Worm (Caenorhabditis elegans): ENCODE data around the gene glb-3.

Gene glb-3

ce11 chrV:11094698-11095097 lies 39.7 kb upstream of the glb-3 start (continued):
- TF ChIP-seq madf-5 (GFP tag; IDR thresholded peaks at IDR 0.05): no peak

- TF ChIP-seq daf-12 (tag; optimal IDR thresholded peaks at IDR 0.05) (no peak), set-16 (GFP tag; IDR thresholded peaks at IDR 0.05) (no peak), mxl-2 (GFP tag; conservative IDR thresholded peaks at IDR 0.05) (no peak), nhr-42 (GFP tag; IDR thresholded peaks at IDR 0.05) (no peak), nhr-237 (tag; optimal IDR thresholded peaks at IDR 0.05) (no peak), dmd-8 (GFP tag; IDR thresholded peaks at IDR 0.05) (no peak), spr-3 (GFP tag; optimal IDR thresholded peaks at IDR 0.05) (no peak), pqm-1 (tag; optimal IDR thresholded peaks at IDR 0.05) (no peak), vab-7 (GFP tag; IDR thresholded peaks at IDR 0.05) (no peak), unc-62 (GFP tag; optimal IDR thresholded peaks at IDR 0.05 in 1 of 2) (no peak), unc-62 (tag; optimal IDR thresholded peaks at IDR 0.05) (no peak), dpl-1 (GFP tag; optimal IDR thresholded peaks at IDR 0.05) (no peak), F26F4.8 (GFP tag; conservative IDR thresholded peaks at IDR 0.05) (no peak), ceh-20 (GFP tag; IDR thresholded peaks at IDR 0.05) (no peak), hlh-11 (tag; optimal IDR thresholded peaks at IDR 0.05) (no peak), mdt-29 (GFP tag; IDR thresholded peaks at IDR 0.05) (no peak), ceh-32 (tag; optimal IDR thresholded peaks at IDR 0.05; ENCODE audit: poor library complexity) (no peak), zag-1 (tag; optimal IDR thresholded peaks at IDR 0.05) (no peak), nhr-28 (tag; optimal IDR thresholded peaks at IDR 0.05) (no peak), unc-39 (tag; optimal IDR thresholded peaks at IDR 0.05) (no peak), ceh-44 (GFP tag; IDR thresholded peaks at IDR 0.05) (no peak)
Measured at ce11 chrV:11095873-11096272, 38.5 kb upstream of the glb-3 start, which contains the start of gene Y42A5A.3. Y42A5A.3 (minus strand) TSS chrV:11095973.

- TF ChIP-seq nhr-48 (tag; optimal IDR thresholded peaks at IDR 0.05) (no peak), snpc-4 (tag; optimal IDR thresholded peaks at IDR 0.05) (no peak), dve-1 (tag; optimal IDR thresholded peaks at IDR 0.05; ENCODE audit: insufficient read depth) (no peak), unc-130 (GFP tag; optimal IDR thresholded peaks at IDR 0.05) (no peak), ama-1 (optimal IDR thresholded peaks at IDR 0.05) (no peak), snpc-1.2 (GFP tag; IDR thresholded peaks at IDR 0.05) (no peak)
Measured at ce11 chrV:11098599-11098998, 35.8 kb upstream of the glb-3 start, which contains the start of gene cdkl-1. cdkl-1 (plus strand) TSS chrV:11098899.

- TF ChIP-seq mdl-1 (tag; optimal IDR thresholded peaks at IDR 0.05) (no peak), unc-62 (GFP tag; optimal IDR thresholded peaks at IDR 0.05 in 1 of 2) (peak in 1 of 2 experiments; percentile 90), unc-62 (tag; optimal IDR thresholded peaks at IDR 0.05) (no peak)
Measured at ce11 chrV:11104408-11104807, 30.0 kb upstream of the glb-3 start.

ce11 chrV:11109647-11110046 lies 24.7 kb upstream of the glb-3 start, which contains the start of gene Y42A5A.5:
Y42A5A.5 (minus strand) TSS chrV:11109747.
- TF ChIP-seq aha-1 (tag): peak; percentile 58

DNA sequence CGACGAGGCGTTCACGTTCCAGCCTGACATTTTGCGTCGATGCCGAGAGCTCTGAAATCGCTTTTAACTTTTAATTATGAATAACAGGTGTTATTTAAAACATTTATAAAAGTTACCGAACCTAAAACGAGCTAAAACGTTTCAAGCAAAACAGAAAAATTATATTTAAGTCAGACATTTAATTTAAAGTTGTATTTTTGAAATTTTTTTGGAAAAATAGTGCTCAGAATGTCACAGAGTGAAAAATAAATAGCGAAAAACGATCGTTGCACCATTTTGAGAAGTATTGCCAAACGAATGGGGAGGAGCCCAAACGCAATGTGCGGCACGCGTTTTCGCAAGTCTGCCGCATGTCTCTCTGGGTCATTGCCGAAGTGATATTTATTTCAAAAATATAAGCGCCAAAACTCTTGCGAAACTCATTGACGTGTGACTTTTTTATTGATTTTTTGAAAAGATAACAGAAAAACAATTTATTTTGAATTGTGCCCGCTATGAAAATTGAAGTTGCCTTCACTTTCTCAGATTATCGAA lies 21.3 kb upstream of the glb-3 start, which contains the start of gene erfa-3:
erfa-3 (minus strand) TSS at position 51 of the 534 bp plus-strand sequence.
- TF ChIP-seq Y105C5A.15 (GFP tag; IDR thresholded peaks at IDR 0.05) (0 out of 2 replicates have a peak, but pooled peaks have one; percentile 51), lin-38 (GFP tag; IDR thresholded peaks at IDR 0.05) (peak; percentile 69), pha-4 (GFP tag; IDR thresholded peaks at IDR 0.05) (peak; percentile 36; the same call in 1 of the 2 replicates), pha-4 (tag; optimal IDR thresholded peaks at IDR 0.05) (no peak), attf-4 (tag; optimal IDR thresholded peaks at IDR 0.05) (no peak), spr-1 (tag; optimal IDR thresholded peaks at IDR 0.05) (peak; percentile 43), ceh-28 (tag; optimal IDR thresholded peaks at IDR 0.05) (no peak), aha-1 (tag) (peak; percentile 31), hlh-11 (tag; optimal IDR thresholded peaks at IDR 0.05) (peak; percentile 53), lim-7 (GFP tag; IDR thresholded peaks at IDR 0.05) (0 out of 2 replicates have a peak, but pooled peaks have one; percentile 50), arid-1 (GFP tag; conservative IDR thresholded peaks at IDR 0.05) (0 out of 2 replicates have a peak, but pooled peaks have one; percentile 13), vab-7 (GFP tag; IDR thresholded peaks at IDR 0.05) (no peak), daf-19 (GFP tag; conservative IDR thresholded peaks at IDR 0.05) (0 out of 2 replicates have a peak, but pooled peaks have one; percentile 11), hif-1 (tag; optimal IDR thresholded peaks at IDR 0.05) (peak in 1 of 2 experiments; percentile 56), unc-130 (GFP tag; optimal IDR thresholded peaks at IDR 0.05) (peak; percentile 75), jun-1 (tag; optimal IDR thresholded peaks at IDR 0.05) (no peak), ceh-20 (GFP tag; IDR thresholded peaks at IDR 0.05) (0 out of 2 replicates have a peak, but pooled peaks have one; percentile 13)

Measured in whole organism, L4 larva.